Worm (Caenorhabditis elegans): ENCODE measurements around the gene cyp-23A1.

cyp-23A1 gene

DNA sequence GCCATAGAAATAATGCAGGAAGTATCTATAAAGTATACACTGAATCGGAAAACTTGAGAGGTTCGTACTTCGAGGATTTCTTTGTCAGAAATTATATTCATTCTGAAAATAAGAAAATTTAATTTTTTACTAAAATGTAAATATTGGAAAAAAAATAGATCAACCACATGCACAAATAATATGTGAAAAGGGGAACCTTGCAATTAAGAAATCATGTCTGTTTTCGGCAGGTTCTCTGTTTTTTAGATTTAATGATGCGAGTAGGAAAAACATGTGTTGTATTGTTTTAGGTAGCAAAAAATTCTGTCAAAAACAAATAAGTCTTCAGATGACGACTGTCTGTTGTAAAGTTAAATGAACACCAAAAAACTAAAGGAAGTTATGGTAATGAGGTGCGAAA lies 25.1 kb downstream of the cyp-23A1 start, which contains the start of gene sra-33:
TSS of gene sra-33 (minus strand) at position 101 of the 400 bp plus-strand sequence.
- TF ChIP-seq mdl-1 (tag; optimal IDR thresholded peaks at IDR 0.05), result no peak
- TF ChIP-seq aly-2 (tag; optimal IDR thresholded peaks at IDR 0.05), result no peak
- no peak for TF ChIP-seq lsy-12 (tag; optimal IDR thresholded peaks at IDR 0.05)
- TF ChIP-seq nhr-23 (tag; optimal IDR thresholded peaks at IDR 0.05), result no peak

DNA sequence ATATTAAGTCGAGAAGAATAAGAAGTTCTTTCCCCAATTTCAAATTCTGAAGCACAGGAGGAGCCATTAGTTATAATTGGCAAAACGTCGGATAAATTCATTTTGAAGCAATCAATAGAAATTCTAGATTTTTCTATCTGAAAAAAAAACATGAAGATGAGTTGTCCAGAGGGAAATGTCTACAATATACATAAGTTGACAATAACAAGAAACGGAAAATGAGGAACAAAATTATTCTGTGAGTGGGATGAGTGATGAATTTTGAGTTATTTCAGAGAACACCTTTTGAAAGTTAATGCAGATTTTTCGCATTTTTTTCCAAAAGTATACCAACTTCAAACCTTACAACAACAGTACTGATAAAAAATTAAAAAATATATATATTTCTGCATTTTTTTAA lies 28.6 kb downstream of the cyp-23A1 start, which contains the start of gene sra-36:
TSS of gene sra-36 (minus strand) at position 101 of the 400 bp plus-strand sequence.
- TF ChIP-seq nhr-23 (tag; optimal IDR thresholded peaks at IDR 0.05), result no peak
- no peak for TF ChIP-seq skn-1 (tag; optimal IDR thresholded peaks at IDR 0.05)
- no peak for TF ChIP-seq pha-4 (tag; optimal IDR thresholded peaks at IDR 0.05)
- TF ChIP-seq mml-1 (tag; optimal IDR thresholded peaks at IDR 0.05), result no peak
- TF ChIP-seq aly-2 (tag; optimal IDR thresholded peaks at IDR 0.05), result no peak
- no peak for TF ChIP-seq nhr-76 (tag; optimal IDR thresholded peaks at IDR 0.05)
- no peak for TF ChIP-seq jun-1 (tag; optimal IDR thresholded peaks at IDR 0.05)
- no peak for TF ChIP-seq nhr-67 (tag; optimal IDR thresholded peaks at IDR 0.05)
- no peak for TF ChIP-seq egl-27 (tag; optimal IDR thresholded peaks at IDR 0.05)
- no peak for TF ChIP-seq nhr-43 (tag; optimal IDR thresholded peaks at IDR 0.05; ENCODE audit: poor library complexity, severe bottlenecking)
- no peak for TF ChIP-seq ama-1 (optimal IDR thresholded peaks at IDR 0.05)
- TF ChIP-seq nhr-237 (tag; optimal IDR thresholded peaks at IDR 0.05), result no peak
- TF ChIP-seq ztf-11 (tag; optimal IDR thresholded peaks at IDR 0.05), result no peak
- no peak for TF ChIP-seq elt-2 (tag; optimal IDR thresholded peaks at IDR 0.05)
- TF ChIP-seq egl-5 (tag; optimal IDR thresholded peaks at IDR 0.05), result no peak
- TF ChIP-seq nfya-1 (tag; optimal IDR thresholded peaks at IDR 0.05; ENCODE audit: insufficient read depth), result no peak
- no peak for TF ChIP-seq eor-1 (tag; optimal IDR thresholded peaks at IDR 0.05)
- no peak for TF ChIP-seq nhr-11 (tag; optimal IDR thresholded peaks at IDR 0.05)
- TF ChIP-seq ceh-82 (tag; optimal IDR thresholded peaks at IDR 0.05), result no peak
- TF ChIP-seq elt-1 (tag; optimal IDR thresholded peaks at IDR 0.05), result no peak

DNA sequence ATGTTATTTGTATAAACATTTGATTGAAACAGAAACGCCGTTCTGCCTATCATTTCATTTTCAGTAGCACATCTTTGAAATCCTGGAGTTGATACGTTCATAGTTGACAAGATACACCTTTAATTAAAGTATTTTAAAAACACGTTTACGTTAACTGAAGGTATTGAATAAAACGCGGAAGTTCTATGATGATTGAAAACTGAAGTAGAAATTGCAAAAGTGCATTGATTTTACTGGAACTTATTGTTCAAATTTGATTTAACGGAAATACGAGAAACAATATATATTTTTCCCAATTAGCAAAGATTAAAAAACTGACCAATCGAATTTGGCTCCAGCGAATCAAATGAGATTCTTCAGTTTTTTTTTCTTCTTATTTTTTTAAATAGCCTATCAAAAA lies 31.6 kb downstream of the cyp-23A1 start, which contains the start of gene sra-34:
TSS of gene sra-34 (minus strand) at position 101 of the 400 bp plus-strand sequence.
- TF ChIP-seq lsy-12 (tag; optimal IDR thresholded peaks at IDR 0.05) (no peak), snpc-4 (tag; optimal IDR thresholded peaks at IDR 0.05) (no peak), nhr-77 (tag; optimal IDR thresholded peaks at IDR 0.05) (no peak), nfya-1 (tag; optimal IDR thresholded peaks at IDR 0.05; ENCODE audit: insufficient read depth) (no peak), eor-1 (tag; optimal IDR thresholded peaks at IDR 0.05) (no peak), lin-39 (tag; optimal IDR thresholded peaks at IDR 0.05) (no peak), nhr-28 (tag; optimal IDR thresholded peaks at IDR 0.05) (no peak), nhr-43 (tag; optimal IDR thresholded peaks at IDR 0.05; ENCODE audit: poor library complexity, severe bottlenecking) (no peak), ztf-11 (tag; optimal IDR thresholded peaks at IDR 0.05) (no peak)

DNA sequence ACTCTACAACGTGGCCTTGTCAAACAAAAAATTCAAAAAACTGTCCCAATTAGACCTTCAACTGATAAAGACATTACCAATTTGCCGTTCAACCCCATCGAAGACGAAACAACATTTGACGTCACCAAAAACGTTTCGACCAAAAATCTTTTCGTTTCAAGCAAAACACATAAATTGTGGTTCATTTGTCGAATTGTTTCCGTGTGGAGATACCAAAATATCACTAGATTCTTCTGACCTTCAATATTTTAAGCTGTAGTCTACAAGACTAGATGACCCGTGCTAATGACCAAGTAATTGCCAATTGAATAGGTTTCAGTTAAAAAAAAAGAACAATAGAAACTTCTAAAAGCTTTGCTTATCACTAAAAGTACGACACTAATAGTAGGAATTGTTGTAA lies 36.4 kb downstream of the cyp-23A1 start:
- TF ChIP-seq ceh-16 (tag; optimal IDR thresholded peaks at IDR 0.05), result no peak
- peak; percentile 28 for TF ChIP-seq nhr-25 (tag; optimal IDR thresholded peaks at IDR 0.05)

DNA sequence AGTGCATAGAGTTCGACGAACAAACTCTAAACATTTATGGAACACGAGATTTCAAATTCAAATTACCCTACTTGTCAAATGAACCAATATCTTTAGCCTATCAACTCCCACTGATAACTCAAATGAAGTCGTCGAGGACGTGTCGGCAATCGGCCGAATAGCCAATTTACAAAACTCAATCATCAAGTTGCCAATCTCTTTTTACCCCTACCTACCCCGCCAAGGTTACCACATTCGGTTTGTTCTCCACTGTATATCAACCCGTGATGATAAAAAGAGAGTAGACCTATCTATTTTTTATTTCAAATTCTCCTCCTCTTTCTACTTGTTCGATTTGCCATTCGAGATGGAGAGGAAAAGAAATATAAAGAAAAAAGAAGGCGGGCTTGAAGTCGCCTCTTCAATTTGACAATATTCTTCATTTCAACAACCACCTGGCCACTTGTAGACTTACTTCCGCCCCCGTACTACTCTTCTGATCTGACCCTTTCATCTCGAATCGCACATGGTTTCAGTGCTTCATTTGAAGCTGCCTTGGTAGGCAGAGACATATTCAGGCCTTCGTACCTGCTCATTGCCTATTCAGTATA lies 38.1 kb downstream of the cyp-23A1 start:
- TF ChIP-seq eor-1 (tag; optimal IDR thresholded peaks at IDR 0.05) (no peak), unc-62 (GFP tag; optimal IDR thresholded peaks at IDR 0.05) (no peak), egl-27 (tag; optimal IDR thresholded peaks at IDR 0.05) (no peak)

DNA sequence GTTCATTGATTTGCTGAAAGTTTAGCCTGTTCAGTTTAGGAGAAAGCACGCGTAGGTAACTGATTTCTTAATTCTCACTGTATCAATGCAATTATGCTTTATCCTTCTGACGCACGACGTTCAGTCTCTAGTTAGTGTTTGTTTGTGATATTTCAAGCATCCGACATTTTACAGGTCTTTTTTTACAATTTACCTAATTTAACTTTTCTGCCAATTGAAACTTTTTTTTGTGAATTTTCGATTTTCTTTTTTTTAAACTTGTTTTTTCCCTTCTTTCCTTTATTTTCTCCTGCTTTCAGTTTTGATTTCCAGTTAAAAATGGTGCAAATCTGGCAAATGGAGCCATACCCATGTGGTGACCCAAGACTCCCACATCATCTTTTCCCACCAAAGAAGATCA lies 38.8 kb downstream of the cyp-23A1 start, which contains the start of gene K07E1.1:
TSS of gene K07E1.1 (plus strand) at position 301 of the 400 bp plus-strand sequence.
- TF ChIP-seq elt-3 (tag; optimal IDR thresholded peaks at IDR 0.05) (no peak), unc-62 (GFP tag; optimal IDR thresholded peaks at IDR 0.05) (no peak), nhr-237 (tag; optimal IDR thresholded peaks at IDR 0.05) (no peak), R02D3.7 (tag; optimal IDR thresholded peaks at IDR 0.05) (no peak), unc-39 (tag; optimal IDR thresholded peaks at IDR 0.05) (no peak), mml-1 (tag; optimal IDR thresholded peaks at IDR 0.05) (no peak), egl-5 (tag; optimal IDR thresholded peaks at IDR 0.05) (no peak), aly-2 (tag; optimal IDR thresholded peaks at IDR 0.05) (no peak), ceh-28 (tag; optimal IDR thresholded peaks at IDR 0.05) (no peak), nhr-11 (tag; optimal IDR thresholded peaks at IDR 0.05) (no peak)
